Worm (Caenorhabditis elegans): ENCODE measurements around the gene nadk-2.

Gene nadk-2

ce11 chrII:12041116-12041515 lies 8.3 kb upstream of the nadk-2 start:
- TF ChIP-seq pha-4 (tag; optimal IDR thresholded peaks at IDR 0.05) (peak; percentile 25), mdl-1 (tag; optimal IDR thresholded peaks at IDR 0.05) (no peak)

ce11 chrII:12042108-12042960 lies 7.0 kb upstream of the nadk-2 start, which contains the start of gene ippk-1:
Gene ippk-1, plus strand, starts transcription at chrII:12042910.
- TF ChIP-seq ZK546.5 (tag; optimal IDR thresholded peaks at IDR 0.05): no peak
- TF ChIP-seq ztf-11 (tag; optimal IDR thresholded peaks at IDR 0.05): no peak
- TF ChIP-seq ceh-9 (tag; optimal IDR thresholded peaks at IDR 0.05): no peak
- TF ChIP-seq ama-1 (optimal IDR thresholded peaks at IDR 0.05): peak; percentile 30
- TF ChIP-seq fos-1 (tag; optimal IDR thresholded peaks at IDR 0.05): no peak
- TF ChIP-seq nhr-23 (tag; optimal IDR thresholded peaks at IDR 0.05): peak; percentile 63
- TF ChIP-seq lin-15B (tag; optimal IDR thresholded peaks at IDR 0.05): peak; percentile 75
- peak; percentile 58 for TF ChIP-seq lin-39 (tag; optimal IDR thresholded peaks at IDR 0.05)
- TF ChIP-seq hmg-11 (tag; optimal IDR thresholded peaks at IDR 0.05): peak; percentile 31
- TF ChIP-seq fkh-10 (GFP tag; optimal IDR thresholded peaks at IDR 0.05): peak; percentile 47
- TF ChIP-seq nfya-1 (tag; optimal IDR thresholded peaks at IDR 0.05; ENCODE audit: insufficient read depth): peak; percentile 64
- no peak for TF ChIP-seq skn-1 (tag; optimal IDR thresholded peaks at IDR 0.05)
- no peak for TF ChIP-seq lsy-12 (tag; optimal IDR thresholded peaks at IDR 0.05)
- TF ChIP-seq pha-4 (tag; optimal IDR thresholded peaks at IDR 0.05): peak; percentile 57
- no peak for TF ChIP-seq elt-3 (tag; optimal IDR thresholded peaks at IDR 0.05)
- TF ChIP-seq ceh-16 (tag; optimal IDR thresholded peaks at IDR 0.05): no peak
- no peak for TF ChIP-seq nhr-12 (tag; optimal IDR thresholded peaks at IDR 0.05)
- TF ChIP-seq ceh-28 (tag; optimal IDR thresholded peaks at IDR 0.05): peak; percentile 16
- no peak for TF ChIP-seq nhr-67 (tag; optimal IDR thresholded peaks at IDR 0.05)
- no peak for TF ChIP-seq R02D3.7 (tag; optimal IDR thresholded peaks at IDR 0.05)
- no peak for TF ChIP-seq mml-1 (tag; optimal IDR thresholded peaks at IDR 0.05)
- peak; percentile 12 for TF ChIP-seq nhr-11 (tag; optimal IDR thresholded peaks at IDR 0.05)
- TF ChIP-seq jun-1 (tag; optimal IDR thresholded peaks at IDR 0.05): no peak
- TF ChIP-seq tbx-2 (tag; optimal IDR thresholded peaks at IDR 0.05): peak; percentile 18
- peak; percentile 57 for TF ChIP-seq elt-2 (tag; optimal IDR thresholded peaks at IDR 0.05)
- TF ChIP-seq aly-2 (tag; optimal IDR thresholded peaks at IDR 0.05): no peak
- TF ChIP-seq nhr-77 (tag; optimal IDR thresholded peaks at IDR 0.05): no peak
- no peak for TF ChIP-seq ceh-82 (tag; optimal IDR thresholded peaks at IDR 0.05)
- peak; percentile 52 for TF ChIP-seq nhr-43 (tag; optimal IDR thresholded peaks at IDR 0.05; ENCODE audit: poor library complexity, severe bottlenecking)
- TF ChIP-seq nhr-25 (tag; optimal IDR thresholded peaks at IDR 0.05): peak; percentile 27
- no peak for TF ChIP-seq nhr-28 (tag; optimal IDR thresholded peaks at IDR 0.05)
- TF ChIP-seq fkh-2 (tag; optimal IDR thresholded peaks at IDR 0.05): no peak
- no peak for TF ChIP-seq unc-62 (GFP tag; optimal IDR thresholded peaks at IDR 0.05)
- peak; percentile 22 for TF ChIP-seq pqm-1 (tag; optimal IDR thresholded peaks at IDR 0.05)
- TF ChIP-seq egl-5 (tag; optimal IDR thresholded peaks at IDR 0.05): peak; percentile 82
- TF ChIP-seq elt-1 (tag; optimal IDR thresholded peaks at IDR 0.05): no peak
- no peak for TF ChIP-seq sea-2 (GFP tag; optimal IDR thresholded peaks at IDR 0.05)
- no peak for TF ChIP-seq daf-12 (tag; optimal IDR thresholded peaks at IDR 0.05)
- TF ChIP-seq snpc-4 (tag; optimal IDR thresholded peaks at IDR 0.05): no peak
- no peak for TF ChIP-seq zag-1 (tag; optimal IDR thresholded peaks at IDR 0.05)
- TF ChIP-seq ztf-4 (tag; optimal IDR thresholded peaks at IDR 0.05): no peak
- TF ChIP-seq mdl-1 (tag; optimal IDR thresholded peaks at IDR 0.05): no peak
- no peak for TF ChIP-seq egl-27 (tag; optimal IDR thresholded peaks at IDR 0.05)
- TF ChIP-seq nhr-237 (tag; optimal IDR thresholded peaks at IDR 0.05): no peak
- no peak for TF ChIP-seq nhr-76 (tag; optimal IDR thresholded peaks at IDR 0.05)
- no peak for TF ChIP-seq eor-1 (tag; optimal IDR thresholded peaks at IDR 0.05)
